Worm (Caenorhabditis elegans) whole organism, young adult: ENCODE measurements around the gene F18E9.1.

ENCODE experiments used
- B0019.2 ChIP-seq: fragments of 200-800 bp; sonication (Bioruptor generic); conservative IDR thresholded peaks from 2 replicates; pipeline ENCODE4 v1.3.6; 2022; ENCODE audit warnings: missing genetic modification reagents, missing genetic modification characterization, missing compliant biosample characterization
- B0261.1 ChIP-seq: sonication (generic microtip); optimal IDR thresholded peaks from 2 replicates; lab custom pipeline; 2016; ENCODE audit warnings: mild to moderate bottlenecking, missing genetic modification characterization, moderate library complexity, missing compliant biosample characterization
- F39B2.1 ChIP-seq: fragments of 200-800 bp; sonication (Bioruptor generic); IDR thresholded peaks from 2 replicates; pipeline ENCODE4 v1.3.6; 2022; ENCODE audit warnings: missing genetic modification reagents, missing genetic modification characterization, missing compliant biosample characterization
- F49E8.2 ChIP-seq: sonication (generic microtip); optimal IDR thresholded peaks from 3 replicates; lab custom pipeline; 2017; ENCODE audit warnings: missing genetic modification characterization, mild to moderate bottlenecking, missing compliant biosample characterization, antibody characterized with exemption, moderate library complexity; ENCODE audit not compliant: insufficient read depth
- F52B5.7 ChIP-seq: sonication (generic microtip); optimal IDR thresholded peaks from 2 replicates; lab custom pipeline; 2016; ENCODE audit warnings: mild to moderate bottlenecking, missing genetic modification characterization, missing compliant biosample characterization
- F55B11.4 ChIP-seq: sonication (generic microtip); optimal IDR thresholded peaks from 2 replicates; lab custom pipeline; 2016; ENCODE audit warnings: missing compliant biosample characterization, missing genetic modification characterization, borderline replicate concordance; ENCODE audit not compliant: insufficient read depth
- K12H6.12 ChIP-seq: fragments of 200-800 bp; sonication (Bioruptor generic); optimal IDR thresholded peaks from 2 replicates; lab custom pipeline; 2018; ENCODE audit warnings: mild to moderate bottlenecking, missing genetic modification characterization, missing compliant biosample characterization
- T07F8.4 ChIP-seq: sonication (generic microtip); optimal IDR thresholded peaks from 2 replicates; lab custom pipeline; 2016; ENCODE audit warnings: mild to moderate bottlenecking, missing genetic modification characterization, moderate library complexity, missing compliant biosample characterization
- Y53F4B.3 ChIP-seq: fragments of 200-800 bp; sonication (Bioruptor generic); IDR thresholded peaks from 2 replicates; pipeline ENCODE4 v1.3.6; 2022; ENCODE audit warnings: missing genetic modification reagents, missing genetic modification characterization, missing compliant biosample characterization
- Y56A3A.18 ChIP-seq: fragments of 200-800 bp; sonication (Bioruptor generic); IDR thresholded peaks from 2 replicates; pipeline ENCODE4 v1.3.6; 2022; ENCODE audit warnings: missing genetic modification reagents, missing genetic modification characterization, missing compliant biosample characterization
- Y67H2A.10 ChIP-seq: fragments of 200-800 bp; sonication (Bioruptor generic); conservative IDR thresholded peaks from 2 replicates; pipeline ENCODE4 v1.3.6; 2022; ENCODE audit warnings: missing genetic modification reagents, missing genetic modification characterization, missing compliant biosample characterization
- Y95B8A.8 ChIP-seq: fragments of 200-800 bp; sonication (Bioruptor generic); IDR thresholded peaks from 2 replicates; pipeline ENCODE4 v1.3.6; 2022; ENCODE audit warnings: missing genetic modification reagents, missing genetic modification characterization, missing compliant biosample characterization
- aptf-3 ChIP-seq: fragments of 200-800 bp; sonication (Bioruptor generic); IDR thresholded peaks from 2 replicates; pipeline ENCODE4 v1.3.6; 2022; ENCODE audit warnings: missing genetic modification characterization, missing compliant biosample characterization
- bed-2 ChIP-seq: fragments of 200-800 bp; sonication (Bioruptor generic); IDR thresholded peaks from 2 replicates; pipeline ENCODE4 v1.3.6; 2022; ENCODE audit warnings: missing genetic modification reagents, missing genetic modification characterization, missing compliant biosample characterization
- ceh-58 ChIP-seq: fragments of 200-800 bp; sonication (Bioruptor generic); IDR thresholded peaks from 2 replicates; pipeline ENCODE4 v1.3.6; 2022; ENCODE audit warnings: missing genetic modification characterization, missing compliant biosample characterization
- ceh-79 ChIP-seq: sonication (generic microtip); optimal IDR thresholded peaks from 2 replicates; lab custom pipeline; 2017; ENCODE audit warnings: mild to moderate bottlenecking, missing genetic modification characterization, missing compliant biosample characterization
- dox-1 ChIP-seq: fragments of 200-800 bp; sonication (Bioruptor generic); IDR thresholded peaks from 2 replicates; pipeline ENCODE4 v1.3.6; 2022; ENCODE audit warnings: missing genetic modification reagents, missing genetic modification characterization, missing compliant biosample characterization
- egrh-3 ChIP-seq: fragments of 200-800 bp; sonication (Bioruptor generic); IDR thresholded peaks from 2 replicates; pipeline ENCODE4 v1.3.6; 2022; ENCODE audit warnings: missing genetic modification reagents, missing genetic modification characterization, missing compliant biosample characterization
- fkh-3 ChIP-seq: sonication (generic microtip); optimal IDR thresholded peaks from 2 replicates; lab custom pipeline; 2016; ENCODE audit warnings: mild to moderate bottlenecking, missing genetic modification characterization, missing compliant biosample characterization
- gei-17 ChIP-seq: fragments of 200-800 bp; sonication (Bioruptor generic); optimal IDR thresholded peaks from 2 replicates; lab custom pipeline; 2018; ENCODE audit warnings: mild to moderate bottlenecking, missing genetic modification characterization, missing compliant biosample characterization
- him-1 ChIP-seq: sonication (generic microtip); optimal IDR thresholded peaks from 2 replicates; lab custom pipeline; 2016; ENCODE audit warnings: missing genotype, missing genetic modification reagents, missing genetic modification characterization, missing compliant biosample characterization
- hmg-1.2 ChIP-seq: fragments of 200-800 bp; sonication (Bioruptor generic); IDR thresholded peaks from 2 replicates; pipeline ENCODE4 v1.3.6; 2022; ENCODE audit warnings: missing genetic modification reagents, missing genetic modification characterization, missing compliant biosample characterization
- lin-35 ChIP-seq, 3 experiments: fragments of 150-350 bp in 2 of 3; sonication (generic microtip) in 1 of 3; optimal IDR thresholded peaks; 2 replicates each; lab custom pipeline; 2014 to 2018; ENCODE audit warnings: missing biosample characterization in 3 of 3, missing genetic modification characterization in 3 of 3, missing genetic modification reagents in 3 of 3
- lsy-27 ChIP-seq: sonication (generic microtip); optimal IDR thresholded peaks from 2 replicates; lab custom pipeline; 2017; ENCODE audit warnings: missing genetic modification characterization, mild to moderate bottlenecking, missing compliant biosample characterization, antibody characterized with exemption, missing genotype, borderline replicate concordance; ENCODE audit not compliant: insufficient read depth
- madf-10 ChIP-seq: sonication (generic microtip); optimal IDR thresholded peaks from 2 replicates; lab custom pipeline; 2016; ENCODE audit warnings: mild to moderate bottlenecking, missing genetic modification characterization, missing compliant biosample characterization
- madf-3 ChIP-seq: fragments of 200-800 bp; sonication (Bioruptor generic); IDR thresholded peaks from 2 replicates; pipeline ENCODE4 v1.3.6; 2022; ENCODE audit warnings: missing genetic modification reagents, missing genetic modification characterization, missing compliant biosample characterization
- madf-6 ChIP-seq: fragments of 200-800 bp; sonication (Bioruptor generic); IDR thresholded peaks from 2 replicates; pipeline ENCODE4 v1.3.6; 2022; ENCODE audit warnings: missing genetic modification reagents, missing genetic modification characterization, missing compliant biosample characterization
- nfyb-1 ChIP-seq: fragments of 200-800 bp; sonication (Bioruptor generic); IDR thresholded peaks from 2 replicates; pipeline ENCODE4 v1.3.6; 2022; ENCODE audit warnings: missing genetic modification reagents, missing genetic modification characterization, missing compliant biosample characterization
- nhr-80 ChIP-seq: sonication (generic microtip); optimal IDR thresholded peaks from 2 replicates; lab custom pipeline; 2016; ENCODE audit warnings: missing genetic modification characterization, missing compliant biosample characterization
- nhr-90 ChIP-seq: sonication (generic microtip); optimal IDR thresholded peaks from 2 replicates; lab custom pipeline; 2016; ENCODE audit warnings: missing genotype, mild to moderate bottlenecking, missing genetic modification characterization, missing compliant biosample characterization
- pbrm-1 ChIP-seq: fragments of 200-800 bp; sonication (Bioruptor generic); IDR thresholded peaks from 2 replicates; pipeline ENCODE4 v1.3.6; 2022; ENCODE audit warnings: missing genetic modification reagents, missing genetic modification characterization, missing compliant biosample characterization
- pha-4 ChIP-seq: fragments of 150-350 bp; sonication (generic microtip); optimal IDR thresholded peaks from 2 replicates; lab custom pipeline; 2014; ENCODE audit warnings: missing biosample characterization, missing genetic modification reagents, missing genetic modification characterization
- rpc-1 ChIP-seq, 2 experiments: fragments of 150-350 bp in 1 of 2; sonication (generic microtip) in 1 of 2; optimal IDR thresholded peaks; 2 replicates each; lab custom pipeline; 2014 to 2018; ENCODE audit warnings: missing biosample characterization in 1 of 2, missing genetic modification characterization in 1 of 2, missing genetic modification reagents in 1 of 2, missing genotype in 1 of 2
- sdz-38 ChIP-seq: sonication (generic microtip); optimal IDR thresholded peaks from 2 replicates; lab custom pipeline; 2016; ENCODE audit warnings: missing genotype, missing genetic modification characterization, missing compliant biosample characterization
- snpc-1.3 ChIP-seq: sonication (generic microtip); optimal IDR thresholded peaks from 2 replicates; lab custom pipeline; 2017; ENCODE audit warnings: missing genetic modification characterization, mild to moderate bottlenecking, missing compliant biosample characterization, antibody characterized with exemption, moderate library complexity, missing genotype, missing genetic modification reagents; ENCODE audit not compliant: insufficient read depth
- somi-1 ChIP-seq: fragments of 200-800 bp; sonication (Bioruptor generic); optimal IDR thresholded peaks from 2 replicates; lab custom pipeline; 2018; ENCODE audit warnings: mild to moderate bottlenecking, missing genetic modification characterization, missing compliant biosample characterization
- sptf-2 ChIP-seq: fragments of 200-800 bp; sonication (Bioruptor generic); optimal IDR thresholded peaks from 2 replicates; lab custom pipeline; 2018; ENCODE audit warnings: mild to moderate bottlenecking, missing genetic modification characterization, missing compliant biosample characterization
- tbx-9 ChIP-seq: sonication (generic microtip); optimal IDR thresholded peaks from 2 replicates; lab custom pipeline; 2016; ENCODE audit warnings: borderline replicate concordance, missing genetic modification characterization, inconsistent platforms, missing compliant biosample characterization
- tlf-1 ChIP-seq: fragments of 200-800 bp; sonication (Bioruptor generic); optimal IDR thresholded peaks from 2 replicates; lab custom pipeline; 2018; ENCODE audit warnings: mild to moderate bottlenecking, missing genetic modification characterization, missing compliant biosample characterization
- zfh-2 ChIP-seq: fragments of 200-800 bp; sonication (Bioruptor generic); conservative IDR thresholded peaks from 2 replicates; pipeline ENCODE4 v1.3.6; 2022; ENCODE audit warnings: missing genetic modification reagents, missing genetic modification characterization, missing compliant biosample characterization
- zim-3 ChIP-seq: sonication (generic microtip); optimal IDR thresholded peaks from 2 replicates; lab custom pipeline; 2017; ENCODE audit warnings: mild to moderate bottlenecking, missing genetic modification characterization, moderate library complexity, missing compliant biosample characterization
- ztf-28 ChIP-seq: fragments of 200-800 bp; sonication (Bioruptor generic); IDR thresholded peaks from 2 replicates; pipeline ENCODE4 v1.3.6; 2022; ENCODE audit warnings: missing genetic modification reagents, missing genetic modification characterization, missing compliant biosample characterization

The F18E9.1 gene

DNA sequence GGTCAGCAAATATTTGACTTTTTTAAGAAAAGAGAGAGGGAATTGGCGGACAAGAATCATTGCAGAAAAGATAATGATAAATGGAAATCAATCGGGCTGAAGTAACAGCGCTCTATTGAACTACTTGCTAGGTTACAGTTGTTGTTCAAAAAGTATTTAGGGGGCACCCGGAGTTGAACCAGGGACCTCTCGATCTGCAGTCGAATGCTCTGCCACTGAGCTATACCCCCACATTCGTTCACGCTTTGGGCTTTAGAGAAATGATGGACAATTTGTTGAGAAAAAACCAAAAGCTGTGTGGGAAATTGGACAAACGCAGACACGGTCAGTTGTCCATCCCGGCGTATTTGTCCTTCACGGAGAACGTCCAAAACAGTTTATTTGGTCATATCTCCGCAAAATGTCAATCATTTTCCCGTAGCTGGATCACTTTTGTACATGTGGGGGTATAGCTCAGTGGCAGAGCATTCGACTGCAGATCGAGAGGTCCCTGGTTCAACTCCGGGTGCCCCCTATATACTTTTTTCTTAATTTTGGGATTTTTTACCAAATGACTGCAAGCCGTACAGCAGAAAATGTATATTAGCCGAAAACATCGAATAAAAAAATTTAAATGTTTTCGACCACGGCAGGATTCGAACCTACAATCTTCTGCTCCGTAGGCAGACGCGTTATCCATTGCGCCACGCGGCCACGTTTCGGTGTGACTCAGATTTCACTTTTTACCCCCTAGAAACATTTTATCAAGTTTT, 22.7 kb downstream of the F18E9.1 start (continued):
- TF ChIP-seq him-1 = peak; percentile 13
- TF ChIP-seq Y53F4B.3 = peak; percentile 37; the same call in 1 of the 2 replicates
- TF ChIP-seq somi-1 (GFP tag; lab: Kevin White, UChicago) = peak; percentile 62
- no peak for TF ChIP-seq madf-10
- 0 out of 2 replicates have a peak, but pooled peaks have one; percentile 54 for TF ChIP-seq ceh-58
- TF ChIP-seq tbx-9 (tag; lab: Kevin White, UChicago) = peak; percentile 47
- no peak for TF ChIP-seq F55B11.4 (tag; lab: Kevin White, UChicago)
- no peak for TF ChIP-seq madf-3 (GFP tag; lab: Robert Waterston, UW)
- peak; percentile 49 for TF ChIP-seq zfh-2
- TF ChIP-seq Y67H2A.10 (GFP tag; lab: Robert Waterston, UW) = no peak
- TF ChIP-seq dox-1 = peak; percentile 53; the same call in 1 of the 2 replicates
- no peak for TF ChIP-seq tlf-1 (GFP tag; lab: Kevin White, UChicago)
- no peak for TF ChIP-seq fkh-3
- peak; percentile 69 for TF ChIP-seq hmg-1.2 (GFP tag; lab: Robert Waterston, UW)
- peak; percentile 21 for TF ChIP-seq nhr-80 (tag; lab: Kevin White, UChicago)
- TF ChIP-seq aptf-3 (GFP tag; lab: Robert Waterston, UW) = no peak
- peak; percentile 79 for TF ChIP-seq nfyb-1 (GFP tag; lab: Robert Waterston, UW)
- TF ChIP-seq rpc-1 (optimal IDR thresholded peaks at IDR 0.05; lab: Kevin White, UChicago) = peak; percentile 74
- TF ChIP-seq rpc-1 (tag; optimal IDR thresholded peaks at IDR 0.05; lab: Kevin White, UChicago) = peak; percentile 91
- no peak for TF ChIP-seq Y56A3A.18 (GFP tag; lab: Robert Waterston, UW)
- no peak for TF ChIP-seq F52B5.7
- no peak for TF ChIP-seq sdz-38 (tag; lab: Kevin White, UChicago)
- TF ChIP-seq egrh-3 (GFP tag; lab: Robert Waterston, UW) = no peak
- peak; percentile 61 for TF ChIP-seq pbrm-1
- no peak for TF ChIP-seq zim-3 (tag; lab: Kevin White, UChicago)
- no peak for TF ChIP-seq Y95B8A.8 (GFP tag; lab: Robert Waterston, UW)
- no peak for TF ChIP-seq T07F8.4
- no peak for TF ChIP-seq F39B2.1 (GFP tag; lab: Robert Waterston, UW)
- no peak for TF ChIP-seq pha-4 (tag; lab: Kevin White, UChicago)
- TF ChIP-seq snpc-1.3 = no peak
- TF ChIP-seq lin-35 (GFP tag; optimal IDR thresholded peaks at IDR 0.05; lab: Kevin White, UChicago) = peak in 1 of 3 experiments; percentile 11
- no peak for TF ChIP-seq F49E8.2
- TF ChIP-seq ceh-79 = no peak
- no peak for TF ChIP-seq B0019.2
- TF ChIP-seq K12H6.12 = no peak
- TF ChIP-seq ztf-28 = 0 out of 2 replicates have a peak, but pooled peaks have one; percentile 41
- no peak for TF ChIP-seq bed-2 (GFP tag; lab: Robert Waterston, UW)

DNA sequence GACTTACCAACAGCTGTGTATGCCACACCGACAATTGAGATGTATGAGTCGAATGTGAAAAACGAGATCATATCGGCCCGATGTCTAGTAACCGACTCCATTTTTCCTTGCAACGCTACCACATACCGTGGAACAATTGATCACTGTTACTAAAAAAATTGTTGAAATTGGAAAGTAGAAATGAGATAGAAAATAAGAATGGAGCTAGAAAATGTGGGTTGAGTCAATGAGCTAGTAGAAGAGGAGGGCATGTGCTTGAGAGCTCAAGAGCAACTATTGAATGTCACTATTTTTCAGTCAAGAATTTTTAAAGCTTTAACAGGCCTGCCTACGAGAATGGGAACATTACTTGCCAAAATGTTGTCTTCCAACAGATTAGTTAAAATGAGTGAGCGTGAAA, 23.8 kb downstream of the F18E9.1 start, which contains the start of gene K01A12.3:
Gene K01A12.3 (minus strand): TSS at position 101 of the 400 bp plus-strand sequence.
- TF ChIP-seq lsy-27 (tag; lab: Kevin White, UChicago) (no peak), nhr-90 (tag; lab: Kevin White, UChicago) (no peak), Y53F4B.3 (no peak), Y95B8A.8 (GFP tag; lab: Robert Waterston, UW) (no peak), madf-6 (GFP tag; lab: Robert Waterston, UW) (no peak), gei-17 (GFP tag; lab: Kevin White, UChicago) (no peak), sptf-2 (no peak), B0261.1 (tag; lab: Kevin White, UChicago) (no peak), him-1 (no peak)
